Worm (Caenorhabditis elegans) whole organism, mixed stage, embryonic: ENCODE data around the gene T03G11.9.

Source experiments
- mep-1 ChIP-seq: fragments of 150-350 bp; optimal IDR thresholded peaks from 2 replicates; lab custom pipeline; 2017; ENCODE audit warnings: missing biosample characterization, missing genetic modification reagents, missing genetic modification characterization, inconsistent platforms
- nhr-12 ChIP-seq: fragments of 150-350 bp; optimal IDR thresholded peaks from 2 replicates; lab custom pipeline; 2014; ENCODE audit warnings: missing biosample characterization, missing genetic modification characterization
- nhr-76 ChIP-seq: sonication (generic microtip); optimal IDR thresholded peaks from 2 replicates; lab custom pipeline; 2017; ENCODE audit warnings: missing biosample characterization, missing genetic modification characterization
- unc-62 ChIP-seq: fragments of 150-350 bp; optimal IDR thresholded peaks from 2 replicates; lab custom pipeline; 2014; ENCODE audit warnings: missing biosample characterization, missing genetic modification reagents, missing genetic modification characterization

DNA sequence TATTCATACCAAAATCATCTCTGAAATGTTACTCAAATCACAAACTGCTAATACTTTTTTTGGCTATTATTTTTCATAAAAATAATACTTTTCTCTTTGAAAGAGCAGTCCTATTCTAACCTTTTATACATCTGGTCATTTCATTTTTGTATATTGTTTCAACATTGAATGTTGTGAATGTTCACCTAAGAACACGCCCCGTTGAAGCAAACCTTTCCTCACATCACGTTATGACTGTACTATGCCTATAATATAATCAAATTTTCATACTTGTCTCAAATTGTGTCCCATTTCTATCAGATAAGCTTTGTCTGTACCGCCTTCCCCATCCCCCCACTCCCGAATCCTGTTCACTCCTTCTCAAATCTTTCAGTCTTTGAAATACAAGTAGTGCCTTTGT, 34.3 kb downstream of the T03G11.9 start:
- TF ChIP-seq mep-1 (tag; lab: Kevin White, UChicago): no peak
- no peak for TF ChIP-seq unc-62
- TF ChIP-seq nhr-12 (tag; lab: Kevin White, UChicago): no peak
- TF ChIP-seq nhr-76 (tag; lab: Kevin White, UChicago): no peak
